Worm (Caenorhabditis elegans) whole organism, midembryonic: ENCODE results near the gene Y53C12A.11.
A peak's percentile ranks its signal among the peaks of the same experiment; 100 is the strongest.
"Not testable (repeated sequence)": the region's sequence is repeated elsewhere in the genome, so short reads cannot be mapped to it uniquely, and the experiment has no call there.

Experiments
- T22C8.4 ChIP-seq: fragments of 200-800 bp; sonication (Bioruptor generic); IDR thresholded peaks from 2 replicates; pipeline ENCODE4 v1.3.6; 2022; ENCODE audit warnings: missing genetic modification characterization, missing compliant biosample characterization
- cog-1 ChIP-seq: sonication (generic microtip); optimal IDR thresholded peaks from 2 replicates; lab custom pipeline; 2016; ENCODE audit warnings: missing genetic modification characterization, missing compliant biosample characterization
- flt-1 ChIP-seq: fragments of 200-800 bp; sonication (Bioruptor generic); IDR thresholded peaks from 2 replicates; pipeline ENCODE4 v1.3.6; 2022; ENCODE audit warnings: missing genetic modification characterization, missing compliant biosample characterization
- klf-2 ChIP-seq: fragments of 200-800 bp; sonication (Bioruptor generic); conservative IDR thresholded peaks from 2 replicates; pipeline ENCODE4 v1.3.6; 2022; ENCODE audit warnings: missing genetic modification reagents, missing genetic modification characterization, missing compliant biosample characterization
- med-1 ChIP-seq: sonication (generic microtip); optimal IDR thresholded peaks from 2 replicates; lab custom pipeline; 2017; ENCODE audit warnings: missing genetic modification characterization, mild to moderate bottlenecking, missing compliant biosample characterization, antibody characterized with exemption, missing genetic modification reagents; ENCODE audit not compliant: insufficient read depth
- ref-1 ChIP-seq: fragments of 200-800 bp; sonication (Bioruptor generic); conservative IDR thresholded peaks from 2 replicates; pipeline ENCODE4 v1.3.6; 2022; ENCODE audit warnings: missing genetic modification reagents, missing genetic modification characterization, missing compliant biosample characterization
- tab-1 ChIP-seq: fragments of 200-800 bp; sonication (Bioruptor generic); IDR thresholded peaks from 2 replicates; pipeline ENCODE4 v1.3.6; 2022; ENCODE audit warnings: missing genetic modification characterization, missing compliant biosample characterization
- ztf-23 ChIP-seq: fragments of 200-800 bp; sonication (Bioruptor generic); IDR thresholded peaks from 2 replicates; pipeline ENCODE4 v1.3.6; 2022; ENCODE audit warnings: missing genetic modification reagents, missing genetic modification characterization, missing compliant biosample characterization
- ztf-29 ChIP-seq: fragments of 200-800 bp; sonication (Bioruptor generic); IDR thresholded peaks from 2 replicates; pipeline ENCODE4 v1.3.6; 2022; ENCODE audit warnings: missing genetic modification reagents, missing genetic modification characterization, missing compliant biosample characterization

Gene Y53C12A.11

DNA sequence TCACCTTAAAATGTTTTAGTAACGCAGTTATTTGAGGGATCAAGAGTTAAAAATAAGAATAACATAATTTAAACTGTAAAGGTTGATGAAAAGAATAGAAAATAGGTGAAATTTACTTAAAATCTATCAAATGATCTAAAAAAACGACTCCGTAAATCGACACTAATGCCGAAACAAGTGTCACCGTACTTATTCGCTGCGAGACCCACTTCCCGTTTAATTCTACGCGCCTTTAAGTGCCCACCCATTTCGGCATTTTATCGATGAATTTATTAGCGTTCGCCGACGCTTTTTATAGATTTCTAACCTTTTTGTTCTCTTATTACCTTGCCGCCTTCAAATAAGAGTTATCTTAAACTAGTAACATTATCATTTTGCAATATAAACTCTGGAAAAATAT lies 27.6 kb upstream of the Y53C12A.11 start, which contains the start of the genes Y53C12B.1 and nos-3:
TSS of gene Y53C12B.1 (minus strand) at position 10 of the 400 bp plus-strand sequence.
TSS of gene nos-3 (plus strand) at position 248 of the 400 bp plus-strand sequence.
- peak; percentile 83 for TF ChIP-seq cog-1 (tag; lab: Kevin White, UChicago)
- TF ChIP-seq flt-1 (GFP tag; lab: Robert Waterston, UW): 0 out of 2 replicates have a peak, but pooled peaks have one; percentile 11
- TF ChIP-seq ref-1 (GFP tag; lab: Robert Waterston, UW): no peak

DNA sequence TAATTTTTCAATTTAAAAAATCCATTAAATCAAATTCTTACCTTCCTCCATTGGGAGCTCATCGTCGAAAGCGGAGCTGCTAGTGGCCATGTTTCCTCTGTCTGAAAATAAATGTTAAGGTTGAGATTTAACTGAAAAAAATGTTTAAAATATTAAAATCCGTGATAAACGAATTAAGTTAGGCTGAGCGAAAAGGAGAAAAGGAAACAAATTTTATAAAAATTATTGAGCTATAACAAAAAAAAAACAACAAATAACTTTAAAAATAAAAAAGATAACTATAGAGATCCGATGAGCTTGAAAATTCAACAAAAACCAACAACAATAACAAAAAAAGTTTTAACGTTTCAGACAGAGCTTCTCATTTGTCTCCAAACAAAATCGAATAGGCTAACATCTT lies 24.3 kb upstream of the Y53C12A.11 start, which contains the start of gene pno-1:
TSS of gene pno-1 (minus strand) at position 101 of the 400 bp plus-strand sequence.
- TF ChIP-seq tab-1 (GFP tag; lab: Robert Waterston, UW) (no peak), T22C8.4 (GFP tag; lab: Robert Waterston, UW) (no peak), klf-2 (no peak), flt-1 (GFP tag; lab: Robert Waterston, UW) (no peak), ztf-23 (GFP tag; lab: Robert Waterston, UW) (no peak), ztf-29 (GFP tag; lab: Robert Waterston, UW) (no peak), cog-1 (tag; lab: Kevin White, UChicago) (no peak), ref-1 (GFP tag; lab: Robert Waterston, UW) (no peak), med-1 (no peak)

DNA sequence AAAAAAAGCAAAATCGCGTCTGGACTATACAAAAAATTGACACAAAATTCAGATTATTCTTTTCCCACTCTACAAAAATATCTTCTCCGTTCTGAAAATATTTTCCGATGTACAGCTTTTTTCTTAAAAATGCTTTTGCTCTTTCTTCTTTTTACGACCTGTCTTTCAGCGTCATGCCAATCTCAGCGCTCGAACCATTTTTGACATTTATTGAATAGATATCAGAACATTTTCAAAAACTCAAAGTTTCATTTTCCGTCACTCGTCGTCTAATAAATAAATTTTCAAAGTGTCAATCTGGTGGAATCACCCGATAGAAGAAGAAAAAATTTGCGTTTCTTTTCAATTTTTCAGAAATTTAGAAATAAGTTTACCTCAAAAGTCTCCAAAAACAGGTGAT lies 22.9 kb upstream of the Y53C12A.11 start:
- TF ChIP-seq med-1 (no peak), ztf-29 (GFP tag; lab: Robert Waterston, UW) (no peak), T22C8.4 (GFP tag; lab: Robert Waterston, UW) (no peak), flt-1 (GFP tag; lab: Robert Waterston, UW) (no peak), ref-1 (GFP tag; lab: Robert Waterston, UW) (no peak), ztf-23 (GFP tag; lab: Robert Waterston, UW) (no peak), cog-1 (tag; lab: Kevin White, UChicago) (no peak), klf-2 (no peak), tab-1 (GFP tag; lab: Robert Waterston, UW) (no peak)

DNA sequence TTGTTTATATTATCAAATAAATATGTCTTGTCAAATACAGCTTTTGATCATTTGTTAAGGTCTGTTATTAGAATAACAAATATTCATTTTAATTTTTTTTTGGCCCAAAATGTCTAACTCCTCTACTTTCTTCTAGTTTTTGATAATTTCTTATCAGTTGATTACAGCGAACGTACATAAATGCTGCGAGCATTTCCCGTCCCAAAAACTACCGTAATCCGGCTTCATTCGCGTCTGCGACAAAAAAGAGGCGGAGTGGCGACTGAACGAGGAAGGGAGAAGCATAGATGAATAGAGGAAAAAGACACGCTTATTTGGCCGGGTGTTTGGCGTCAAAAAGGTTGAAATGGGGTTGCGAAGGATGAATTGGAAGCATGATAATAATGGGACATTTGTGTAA lies 22.1 kb upstream of the Y53C12A.11 start:
- no peak for TF ChIP-seq klf-2
- TF ChIP-seq ztf-23 (GFP tag; lab: Robert Waterston, UW): no peak
- TF ChIP-seq flt-1 (GFP tag; lab: Robert Waterston, UW): no peak
- no peak for TF ChIP-seq T22C8.4 (GFP tag; lab: Robert Waterston, UW)
- TF ChIP-seq ztf-29 (GFP tag; lab: Robert Waterston, UW): no peak
- TF ChIP-seq tab-1 (GFP tag; lab: Robert Waterston, UW): no peak
- TF ChIP-seq med-1: no peak
- TF ChIP-seq ref-1 (GFP tag; lab: Robert Waterston, UW): no peak
- no peak for TF ChIP-seq cog-1 (tag; lab: Kevin White, UChicago)

DNA sequence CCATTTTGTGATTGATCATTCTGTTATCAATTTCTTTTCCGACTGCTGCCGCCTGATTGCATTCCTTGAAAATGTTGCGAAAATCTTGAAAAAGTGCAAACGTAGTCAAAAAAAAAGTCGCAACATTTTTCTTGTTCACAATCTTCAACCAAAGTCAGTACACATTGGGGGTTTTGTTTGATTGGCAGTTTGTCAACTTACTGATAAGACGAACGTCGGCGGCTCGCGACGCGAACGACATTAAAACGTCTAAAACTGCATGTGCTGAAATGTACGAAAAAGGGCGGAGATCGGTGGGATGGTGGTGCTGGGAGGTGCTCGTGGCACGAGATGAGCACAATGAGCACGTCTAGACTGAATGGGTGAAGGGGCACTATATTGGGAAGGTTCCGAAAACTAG lies 20.3 kb upstream of the Y53C12A.11 start:
- TF ChIP-seq cog-1 (tag; lab: Kevin White, UChicago): no peak
- TF ChIP-seq flt-1 (GFP tag; lab: Robert Waterston, UW): no peak
- TF ChIP-seq ztf-23 (GFP tag; lab: Robert Waterston, UW): no peak
- TF ChIP-seq tab-1 (GFP tag; lab: Robert Waterston, UW): no peak
- no peak for TF ChIP-seq T22C8.4 (GFP tag; lab: Robert Waterston, UW)
- no peak for TF ChIP-seq ztf-29 (GFP tag; lab: Robert Waterston, UW)
- TF ChIP-seq klf-2: no peak
- no peak for TF ChIP-seq ref-1 (GFP tag; lab: Robert Waterston, UW)
- TF ChIP-seq med-1: no peak

DNA sequence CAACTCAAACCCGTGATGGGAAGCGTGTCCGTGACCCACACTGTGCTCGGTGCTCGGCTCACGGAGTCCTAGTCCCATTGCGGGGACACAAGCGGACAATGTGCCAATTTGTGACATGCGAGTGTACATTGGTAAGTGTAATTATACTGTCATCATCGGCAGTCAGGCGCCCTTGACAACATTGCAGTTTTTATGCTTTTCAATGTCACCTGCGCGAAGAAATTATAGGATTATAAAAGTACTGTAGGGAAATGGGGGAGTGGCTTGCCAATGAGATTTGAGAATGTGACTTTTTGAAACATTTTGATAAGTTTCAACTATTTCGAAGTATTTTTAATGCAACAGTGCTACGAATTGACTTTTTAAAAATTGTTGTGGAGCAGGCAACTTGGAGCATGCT lies 17.3 kb upstream of the Y53C12A.11 start:
- TF ChIP-seq cog-1 (tag; lab: Kevin White, UChicago): no peak
- no peak for TF ChIP-seq ztf-23 (GFP tag; lab: Robert Waterston, UW)
- TF ChIP-seq tab-1 (GFP tag; lab: Robert Waterston, UW): no peak
- TF ChIP-seq med-1: no peak
- TF ChIP-seq flt-1 (GFP tag; lab: Robert Waterston, UW): no peak

DNA sequence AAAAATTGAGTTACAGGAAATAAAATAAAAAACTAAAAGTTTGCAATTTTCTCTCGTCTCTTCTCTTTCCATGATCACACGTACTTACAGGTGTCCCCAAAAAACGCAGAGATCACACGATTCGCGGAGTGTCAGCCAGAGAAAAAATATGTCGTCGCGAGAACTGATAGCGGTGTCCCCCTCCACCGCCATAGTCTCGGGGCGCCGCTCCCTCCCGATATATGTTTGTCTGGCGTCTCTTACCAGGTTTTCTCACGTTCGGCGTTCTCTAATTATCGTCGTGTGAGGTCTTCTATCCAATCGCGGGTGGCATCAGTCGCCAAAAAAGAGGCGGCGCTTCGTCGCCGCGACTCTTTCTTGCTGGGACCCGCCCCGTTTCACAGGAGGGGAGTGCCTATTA lies 13.3 kb upstream of the Y53C12A.11 start, which contains the start of gene mab-3:
TSS of gene mab-3 (plus strand) at position 328 of the 400 bp plus-strand sequence.
- TF ChIP-seq tab-1, ztf-29, flt-1 (GFP tag; lab: Robert Waterston, UW): not testable (repeated sequence)

DNA sequence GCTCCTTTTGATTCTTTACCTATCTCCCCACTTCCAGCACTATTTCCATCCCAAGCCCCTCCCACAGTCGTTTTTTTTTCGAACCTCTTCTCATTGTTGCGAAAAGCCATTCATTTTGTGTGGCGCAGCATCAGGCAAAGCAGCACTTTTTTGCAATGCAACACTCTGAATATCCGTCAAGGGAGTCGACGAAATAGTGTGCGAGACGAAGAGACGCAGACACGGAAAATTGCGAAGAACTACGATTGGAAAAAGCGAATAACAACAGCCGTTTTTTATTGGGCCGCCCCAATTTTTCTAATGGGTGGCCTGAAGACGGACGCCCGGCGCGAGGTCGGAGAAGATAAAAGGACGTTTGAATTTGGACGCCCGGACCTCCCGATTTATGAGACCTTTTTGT lies 11.4 kb upstream of the Y53C12A.11 start:
- TF ChIP-seq med-1 (no peak), ztf-23 (GFP tag; lab: Robert Waterston, UW) (no peak), ref-1 (GFP tag; lab: Robert Waterston, UW) (no peak), flt-1 (GFP tag; lab: Robert Waterston, UW) (no peak), T22C8.4 (GFP tag; lab: Robert Waterston, UW) (no peak), ztf-29 (GFP tag; lab: Robert Waterston, UW) (no peak), tab-1 (GFP tag; lab: Robert Waterston, UW) (no peak)

DNA sequence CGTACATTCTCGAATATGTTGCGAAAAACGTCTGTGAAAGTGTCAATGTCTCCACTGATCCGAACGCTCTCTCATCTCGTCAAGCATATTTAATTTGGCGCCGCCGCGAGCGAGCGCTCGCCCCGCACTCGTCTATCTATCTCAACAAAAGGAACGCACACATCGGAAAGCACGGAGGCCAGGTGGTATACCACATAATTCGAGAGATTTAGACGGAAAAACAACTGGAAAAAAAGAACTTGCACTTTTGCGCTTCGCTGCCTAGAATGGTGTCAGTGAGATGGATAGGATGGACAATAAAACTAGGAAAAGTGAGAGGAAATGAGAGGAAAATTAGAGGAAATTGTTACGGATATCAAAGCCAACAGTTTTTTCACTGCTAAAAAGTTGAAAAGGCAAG lies 10.7 kb upstream of the Y53C12A.11 start:
- TF ChIP-seq cog-1 (tag; lab: Kevin White, UChicago): no peak
- TF ChIP-seq tab-1 (GFP tag; lab: Robert Waterston, UW): no peak

DNA sequence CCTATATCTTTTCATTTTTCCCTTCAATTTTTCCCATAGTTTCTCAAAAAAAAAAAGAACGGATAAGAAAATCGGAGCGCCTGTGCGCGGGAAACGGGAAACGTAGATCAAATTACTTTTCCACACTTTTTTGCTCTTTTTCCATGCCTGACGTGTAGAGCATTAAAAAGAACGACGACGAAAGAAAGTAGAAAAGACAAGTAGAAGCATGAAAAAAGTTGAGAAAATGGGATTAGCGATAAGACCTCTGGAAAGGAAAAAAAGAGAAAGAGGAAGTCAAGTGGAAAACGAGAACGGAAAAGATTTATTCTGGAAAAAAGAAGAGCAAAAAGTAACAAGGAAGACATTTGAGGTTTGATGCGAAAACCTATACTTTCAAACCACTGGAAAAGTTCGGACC lies 10.0 kb upstream of the Y53C12A.11 start:
- no peak for TF ChIP-seq med-1
- TF ChIP-seq T22C8.4 (GFP tag; lab: Robert Waterston, UW): no peak

DNA sequence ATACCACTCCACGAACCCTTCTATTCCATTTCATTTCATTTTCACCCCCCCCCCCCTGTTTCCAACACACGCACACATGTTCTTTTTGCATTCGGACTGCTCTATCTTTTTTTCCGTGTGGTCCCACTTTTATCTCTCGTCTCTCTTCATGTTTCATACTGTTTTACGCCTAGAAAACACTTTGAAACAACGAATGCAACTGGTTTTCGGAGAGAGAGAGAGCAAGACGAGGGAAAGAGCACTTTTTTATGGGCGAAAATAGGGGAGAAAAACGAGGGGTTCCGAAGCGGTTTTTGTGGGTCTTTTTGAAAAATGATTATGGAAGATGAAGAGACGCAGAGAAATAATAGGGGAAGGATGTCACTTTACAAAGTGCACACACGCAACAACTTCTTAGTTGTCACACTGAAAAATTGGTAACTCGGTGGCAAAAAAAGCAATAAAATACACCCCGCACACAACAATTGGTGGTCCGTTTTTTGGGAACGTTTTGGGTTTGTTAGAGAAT lies 8.7 kb upstream of the Y53C12A.11 start:
- TF ChIP-seq T22C8.4 (GFP tag; lab: Robert Waterston, UW) (no peak), ztf-23 (GFP tag; lab: Robert Waterston, UW) (no peak), flt-1 (GFP tag; lab: Robert Waterston, UW) (no peak), klf-2 (no peak), ztf-29 (GFP tag; lab: Robert Waterston, UW) (no peak), med-1 (no peak), ref-1 (GFP tag; lab: Robert Waterston, UW) (no peak), tab-1 (GFP tag; lab: Robert Waterston, UW) (no peak), cog-1 (tag; lab: Kevin White, UChicago) (no peak)
